Fruit fly (Drosophila melanogaster): ENCODE data around the gene CG14868.

- TF ChIP-seq CG8478 (optimal IDR thresholded peaks at IDR 0.05) (no peak), CTCF (optimal IDR thresholded peaks at IDR 0.05) (no peak)
Measured at dm6 chr3R:15320747-15321085, 49.0 kb downstream of the CG14868 start, which contains the start of gene ear.

Measured in S2 (cell line).